Worm (Caenorhabditis elegans): ENCODE results near the gene twk-16.

The twk-16 gene

ce11 chrX:3057656-3058055 is 23.3 kb upstream of the twk-16 start:
- TF ChIP-seq W03F9.2 (tag; optimal IDR thresholded peaks at IDR 0.05) (no peak), dao-5 (tag; optimal IDR thresholded peaks at IDR 0.05) (no peak), him-1 (tag; optimal IDR thresholded peaks at IDR 0.05) (no peak)

ce11 chrX:3059299-3059698 is 21.6 kb upstream of the twk-16 start, which contains the start of gene rsef-1:
Gene rsef-1, minus strand, starts transcription at chrX:3059399.
- TF ChIP-seq him-1 (tag; optimal IDR thresholded peaks at IDR 0.05) (no peak), dao-5 (tag; optimal IDR thresholded peaks at IDR 0.05) (no peak), W03F9.2 (tag; optimal IDR thresholded peaks at IDR 0.05) (no peak)

ce11 chrX:3061698-3062097 is 19.2 kb upstream of the twk-16 start:
- TF ChIP-seq dao-5 (tag; optimal IDR thresholded peaks at IDR 0.05) (no peak), W03F9.2 (tag; optimal IDR thresholded peaks at IDR 0.05) (no peak), him-1 (tag; optimal IDR thresholded peaks at IDR 0.05) (no peak)

- TF ChIP-seq dao-5 (tag; optimal IDR thresholded peaks at IDR 0.05) (no peak), him-1 (tag; optimal IDR thresholded peaks at IDR 0.05) (no peak), W03F9.2 (tag; optimal IDR thresholded peaks at IDR 0.05) (no peak)
Observed at ce11 chrX:3063274-3063673, 17.7 kb upstream of the twk-16 start, which contains the start of gene ceh-30. Gene ceh-30, plus strand, starts transcription at chrX:3063574.

ce11 chrX:3067052-3067451 is 13.9 kb upstream of the twk-16 start:
- TF ChIP-seq him-1 (tag; optimal IDR thresholded peaks at IDR 0.05), result no peak
- TF ChIP-seq dao-5 (tag; optimal IDR thresholded peaks at IDR 0.05), result no peak
- TF ChIP-seq W03F9.2 (tag; optimal IDR thresholded peaks at IDR 0.05), result no peak

- TF ChIP-seq him-1 (tag; optimal IDR thresholded peaks at IDR 0.05) (no peak), dao-5 (tag; optimal IDR thresholded peaks at IDR 0.05) (no peak), W03F9.2 (tag; optimal IDR thresholded peaks at IDR 0.05) (no peak)
Observed at ce11 chrX:3070322-3070721, 10.6 kb upstream of the twk-16 start, which contains the start of gene ceh-31. Gene ceh-31, minus strand, starts transcription at chrX:3070422.

ce11 chrX:3087245-3087644 is 6.3 kb downstream of the twk-16 start, which contains the start of gene F52E4.5:
Gene F52E4.5, minus strand, starts transcription at chrX:3087345.
- TF ChIP-seq him-1 (tag; optimal IDR thresholded peaks at IDR 0.05), result no peak
- TF ChIP-seq dao-5 (tag; optimal IDR thresholded peaks at IDR 0.05), result no peak
- TF ChIP-seq W03F9.2 (tag; optimal IDR thresholded peaks at IDR 0.05), result no peak

- TF ChIP-seq W03F9.2 (tag; optimal IDR thresholded peaks at IDR 0.05), result no peak
- no peak for TF ChIP-seq him-1 (tag; optimal IDR thresholded peaks at IDR 0.05)
- TF ChIP-seq dao-5 (tag; optimal IDR thresholded peaks at IDR 0.05), result no peak
Observed at ce11 chrX:3087647-3088046, 6.7 kb downstream of the twk-16 start.

ce11 chrX:3089423-3089822 is 8.5 kb downstream of the twk-16 start, which contains the start of gene pccb-1:
Gene pccb-1, plus strand, starts transcription at chrX:3089549.
- no peak for TF ChIP-seq W03F9.2 (tag; optimal IDR thresholded peaks at IDR 0.05)
- TF ChIP-seq dao-5 (tag; optimal IDR thresholded peaks at IDR 0.05), result no peak
- TF ChIP-seq him-1 (tag; optimal IDR thresholded peaks at IDR 0.05), result no peak

- TF ChIP-seq W03F9.2 (tag; optimal IDR thresholded peaks at IDR 0.05), result peak; percentile 26
- no peak for TF ChIP-seq him-1 (tag; optimal IDR thresholded peaks at IDR 0.05)
Observed at ce11 chrX:3089894-3090414, 9.0 kb downstream of the twk-16 start.

- TF ChIP-seq him-1 (tag; optimal IDR thresholded peaks at IDR 0.05), result no peak
- TF ChIP-seq dao-5 (tag; optimal IDR thresholded peaks at IDR 0.05), result no peak
- no peak for TF ChIP-seq W03F9.2 (tag; optimal IDR thresholded peaks at IDR 0.05)
Observed at ce11 chrX:3091119-3091746, 10.3 kb downstream of the twk-16 start.

- TF ChIP-seq W03F9.2 (tag; optimal IDR thresholded peaks at IDR 0.05), result no peak
- no peak for TF ChIP-seq dao-5 (tag; optimal IDR thresholded peaks at IDR 0.05)
- TF ChIP-seq him-1 (tag; optimal IDR thresholded peaks at IDR 0.05), result no peak
Observed at ce11 chrX:3092460-3092859, 11.5 kb downstream of the twk-16 start.

ce11 chrX:3094304-3094703 is 13.4 kb downstream of the twk-16 start, which contains the start of gene wrt-2:
Gene wrt-2, minus strand, starts transcription at chrX:3094349.
- TF ChIP-seq dao-5 (tag; optimal IDR thresholded peaks at IDR 0.05) (no peak), W03F9.2 (tag; optimal IDR thresholded peaks at IDR 0.05) (no peak), him-1 (tag; optimal IDR thresholded peaks at IDR 0.05) (no peak)

- no peak for TF ChIP-seq dao-5 (tag; optimal IDR thresholded peaks at IDR 0.05)
- peak; percentile 93 for TF ChIP-seq W03F9.2 (tag; optimal IDR thresholded peaks at IDR 0.05)
- TF ChIP-seq him-1 (tag; optimal IDR thresholded peaks at IDR 0.05), result peak; percentile 80
Observed at ce11 chrX:3099832-3100231, 18.9 kb downstream of the twk-16 start, which contains the start of gene sec-3. Gene sec-3, minus strand, starts transcription at chrX:3099852.

Measured in whole organism, L4/young adult.